Worm (Caenorhabditis elegans) whole organism, L2 larva: ENCODE results near the gene F09E5.11.

ENCODE experiments used
- C34F6.9 ChIP-seq: fragments of 150-350 bp; optimal IDR thresholded peaks from 2 replicates; lab custom pipeline; 2014; ENCODE audit warnings: missing biosample characterization, missing genetic modification characterization
- F13H6.1 ChIP-seq: sonication (generic microtip); optimal IDR thresholded peaks from 2 replicates; lab custom pipeline; 2016; ENCODE audit warnings: missing genetic modification characterization, missing compliant biosample characterization
- R02D3.7 ChIP-seq: fragments of 150-350 bp; optimal IDR thresholded peaks from 2 replicates; lab custom pipeline; 2014; ENCODE audit warnings: missing biosample characterization, missing genetic modification characterization
- Y55F3AM.14 ChIP-seq: fragments of 200-800 bp; sonication (Bioruptor generic); optimal IDR thresholded peaks from 2 replicates; lab custom pipeline; 2018; ENCODE audit warnings: mild to moderate bottlenecking, missing genetic modification characterization, missing compliant biosample characterization
- ZK546.5 ChIP-seq: sonication (generic microtip); optimal IDR thresholded peaks from 2 replicates; lab custom pipeline; 2017; ENCODE audit warnings: missing biosample characterization, missing genetic modification characterization
- alr-1 ChIP-seq: fragments of 150-350 bp; optimal IDR thresholded peaks from 2 replicates; lab custom pipeline; 2014; ENCODE audit warnings: missing biosample characterization, missing genetic modification characterization
- ama-1 ChIP-seq: fragments of 150-350 bp; optimal IDR thresholded peaks from 2 replicates; lab custom pipeline; 2018; ENCODE audit warnings: inconsistent platforms
- blmp-1 ChIP-seq: sonication (generic microtip); optimal IDR thresholded peaks from 2 replicates; lab custom pipeline; 2017; ENCODE audit warnings: missing genetic modification characterization, mild to moderate bottlenecking, missing compliant biosample characterization, antibody characterized with exemption, moderate library complexity; ENCODE audit not compliant: insufficient read depth
- ceh-16 ChIP-seq: fragments of 150-350 bp; optimal IDR thresholded peaks from 2 replicates; lab custom pipeline; 2014; ENCODE audit warnings: missing biosample characterization, missing genetic modification characterization
- ceh-82 ChIP-seq: fragments of 150-350 bp; optimal IDR thresholded peaks from 2 replicates; lab custom pipeline; 2014; ENCODE audit warnings: missing biosample characterization, missing genetic modification characterization
- crh-2 ChIP-seq: sonication (generic microtip); optimal IDR thresholded peaks from 2 replicates; lab custom pipeline; 2017; ENCODE audit warnings: missing biosample characterization, missing genetic modification characterization
- dmd-4 ChIP-seq: sonication (generic microtip); optimal IDR thresholded peaks from 2 replicates; lab custom pipeline; 2017; ENCODE audit warnings: missing biosample characterization, missing genetic modification characterization
- egl-27 ChIP-seq: sonication (generic microtip); optimal IDR thresholded peaks from 3 replicates; lab custom pipeline; 2017; ENCODE audit warnings: missing biosample characterization, missing genetic modification reagents, missing genetic modification characterization
- elt-1 ChIP-seq: fragments of 150-350 bp; optimal IDR thresholded peaks from 2 replicates; lab custom pipeline; 2014; ENCODE audit warnings: missing biosample characterization, missing genetic modification characterization
- elt-3 ChIP-seq: sonication (generic microtip); optimal IDR thresholded peaks from 2 replicates; lab custom pipeline; 2017; ENCODE audit warnings: missing biosample characterization, missing genetic modification characterization
- fos-1 ChIP-seq: fragments of 150-350 bp; optimal IDR thresholded peaks from 2 replicates; lab custom pipeline; 2014; ENCODE audit warnings: missing biosample characterization, missing genetic modification characterization
- gmeb-1 ChIP-seq: fragments of 150-350 bp; optimal IDR thresholded peaks from 2 replicates; lab custom pipeline; 2014; ENCODE audit warnings: missing biosample characterization, missing genetic modification characterization
- lin-11 ChIP-seq: fragments of 150-350 bp; sonication (generic microtip); optimal IDR thresholded peaks from 2 replicates; lab custom pipeline; 2014; ENCODE audit warnings: missing biosample characterization, missing genetic modification characterization, inconsistent platforms, mixed read lengths
- lin-13 ChIP-seq: fragments of 150-350 bp; optimal IDR thresholded peaks from 2 replicates; lab custom pipeline; 2014; ENCODE audit warnings: missing biosample characterization, missing genetic modification reagents, missing genetic modification characterization
- lsy-2 ChIP-seq, 2 experiments: fragments of 150-350 bp in 1 of 2; sonication (generic microtip) in 1 of 2; optimal IDR thresholded peaks; 2 replicates each; lab custom pipeline; 2014 to 2017; ENCODE audit warnings: missing biosample characterization in 2 of 2, missing genetic modification characterization in 2 of 2
- mab-5 ChIP-seq: fragments of 150-350 bp; optimal IDR thresholded peaks from 2 replicates; lab custom pipeline; 2014; ENCODE audit warnings: missing biosample characterization, missing genetic modification characterization
- mbf-1 ChIP-seq: sonication (generic microtip); optimal IDR thresholded peaks from 2 replicates; lab custom pipeline; 2017; ENCODE audit warnings: missing biosample characterization, missing genetic modification characterization
- mdl-1 ChIP-seq, 2 experiments: fragments of 150-350 bp in 1 of 2; sonication (generic microtip) in 1 of 2; optimal IDR thresholded peaks; 2 replicates each; lab custom pipeline; 2017; ENCODE audit warnings: missing biosample characterization in 2 of 2, missing genetic modification characterization in 2 of 2
- nhr-10 ChIP-seq: sonication (generic microtip); optimal IDR thresholded peaks from 2 replicates; lab custom pipeline; 2017; ENCODE audit warnings: missing biosample characterization, missing genetic modification characterization
- nhr-11 ChIP-seq: fragments of 150-350 bp; optimal IDR thresholded peaks from 2 replicates; lab custom pipeline; 2014; ENCODE audit warnings: missing biosample characterization, missing genetic modification characterization
- nhr-12 ChIP-seq: fragments of 150-350 bp; optimal IDR thresholded peaks from 2 replicates; lab custom pipeline; 2014; ENCODE audit warnings: missing biosample characterization, missing genetic modification characterization
- nhr-129 ChIP-seq: fragments of 150-350 bp; optimal IDR thresholded peaks from 2 replicates; lab custom pipeline; 2014; ENCODE audit warnings: missing biosample characterization, missing genetic modification characterization
- nhr-21 ChIP-seq: fragments of 150-350 bp; optimal IDR thresholded peaks from 2 replicates; lab custom pipeline; 2014; ENCODE audit warnings: missing biosample characterization, missing genetic modification characterization
- nhr-237 ChIP-seq: fragments of 150-350 bp; optimal IDR thresholded peaks from 2 replicates; lab custom pipeline; 2014; ENCODE audit warnings: missing biosample characterization, missing genetic modification characterization
- nhr-25 ChIP-seq: fragments of 150-350 bp; sonication (generic microtip); optimal IDR thresholded peaks from 3 replicates; lab custom pipeline; 2014; ENCODE audit warnings: missing biosample characterization, missing genetic modification characterization
- nhr-6 ChIP-seq: fragments of 150-350 bp; optimal IDR thresholded peaks from 2 replicates; lab custom pipeline; 2014; ENCODE audit warnings: missing biosample characterization, missing genetic modification characterization
- nhr-77 ChIP-seq: fragments of 150-350 bp; optimal IDR thresholded peaks from 2 replicates; lab custom pipeline; 2014; ENCODE audit warnings: missing biosample characterization, missing genetic modification characterization
- peb-1 ChIP-seq: fragments of 150-350 bp; optimal IDR thresholded peaks from 2 replicates; lab custom pipeline; 2014; ENCODE audit warnings: missing biosample characterization, missing genetic modification characterization
- sem-4 ChIP-seq: fragments of 150-350 bp; optimal IDR thresholded peaks from 2 replicates; lab custom pipeline; 2014; ENCODE audit warnings: missing biosample characterization, missing genetic modification reagents, missing genetic modification characterization
- skn-1 ChIP-seq: sonication (generic microtip); optimal IDR thresholded peaks from 2 replicates; lab custom pipeline; 2017; ENCODE audit warnings: missing biosample characterization, missing genetic modification characterization
- sma-3 ChIP-seq: sonication (generic microtip); optimal IDR thresholded peaks from 2 replicates; lab custom pipeline; 2016; ENCODE audit warnings: missing genetic modification reagents, missing genetic modification characterization, missing compliant biosample characterization
- sma-9 ChIP-seq, 2 experiments: fragments of 150-350 bp in 1 of 2; sonication (generic microtip) in 1 of 2; optimal IDR thresholded peaks; 2 replicates each; lab custom pipeline; 2014 to 2016; ENCODE audit warnings: missing genetic modification characterization in 2 of 2, mild to moderate bottlenecking in 1 of 2, missing biosample characterization in 1 of 2, missing compliant biosample characterization in 1 of 2, missing genetic modification reagents in 1 of 2, moderate library complexity in 1 of 2
- snpc-4 ChIP-seq: fragments of 150-350 bp; optimal IDR thresholded peaks from 2 replicates; lab custom pipeline; 2014; ENCODE audit warnings: missing biosample characterization, missing genetic modification characterization
- unc-39 ChIP-seq: fragments of 150-350 bp; optimal IDR thresholded peaks from 2 replicates; lab custom pipeline; 2014; ENCODE audit warnings: missing biosample characterization, missing genetic modification characterization
- unc-55 ChIP-seq: fragments of 150-350 bp; sonication (generic microtip); optimal IDR thresholded peaks from 3 replicates; lab custom pipeline; 2014; ENCODE audit warnings: missing biosample characterization, missing genetic modification reagents, missing genetic modification characterization
- unc-62 ChIP-seq: fragments of 150-350 bp; optimal IDR thresholded peaks from 2 replicates; lab custom pipeline; 2014; ENCODE audit warnings: missing biosample characterization, missing genetic modification reagents, missing genetic modification characterization
- zag-1 ChIP-seq: fragments of 150-350 bp; optimal IDR thresholded peaks from 2 replicates; lab custom pipeline; 2014; ENCODE audit warnings: missing biosample characterization, missing genetic modification characterization
- ztf-1 ChIP-seq: fragments of 200-800 bp; sonication (Bioruptor generic); conservative IDR thresholded peaks from 2 replicates; pipeline ENCODE4 v1.3.6; 2022; ENCODE audit warnings: missing genetic modification characterization, missing compliant biosample characterization
- ztf-11 ChIP-seq: sonication (generic microtip); optimal IDR thresholded peaks from 2 replicates; lab custom pipeline; 2017; ENCODE audit warnings: missing biosample characterization, missing genetic modification characterization
- ztf-4 ChIP-seq: fragments of 150-350 bp; optimal IDR thresholded peaks from 2 replicates; lab custom pipeline; 2014; ENCODE audit warnings: missing biosample characterization, missing genetic modification characterization

Gene F09E5.11

ce11 chrII:5358137-5358745, at the start of gene F09E5.11, which contains the start of gene bmy-1:
Gene F09E5.11 (minus strand): TSS chrII:5358187.
Gene bmy-1 (plus strand): TSS chrII:5358695.
- peak; percentile 63 for TF ChIP-seq ztf-4
- TF ChIP-seq nhr-21: peak; percentile 64
- TF ChIP-seq lin-11 (tag; lab: Kevin White, UChicago): peak; percentile 89
- TF ChIP-seq Y55F3AM.14 (GFP tag; lab: Kevin White, UChicago): peak; percentile 61
- TF ChIP-seq mdl-1 (tag; optimal IDR thresholded peaks at IDR 0.05; lab: Kevin White, UChicago): peak in 1 of 2 experiments; percentile 51
- peak; percentile 84 for TF ChIP-seq C34F6.9 (tag; lab: Kevin White, UChicago)
- TF ChIP-seq unc-62 (GFP tag; lab: Kevin White, UChicago): no peak
- TF ChIP-seq nhr-77 (tag; lab: Kevin White, UChicago): no peak
- TF ChIP-seq skn-1 (tag; lab: Kevin White, UChicago): peak; percentile 41
- peak; percentile 81 for TF ChIP-seq crh-2 (tag; lab: Kevin White, UChicago)
- no peak for TF ChIP-seq nhr-12
- TF ChIP-seq lsy-2 (tag; optimal IDR thresholded peaks at IDR 0.05; lab: Kevin White, UChicago): peak; percentile 59 to 85
- TF ChIP-seq zag-1 (tag; lab: Kevin White, UChicago): peak; percentile 72
- peak; percentile 56 for TF ChIP-seq fos-1 (tag; lab: Kevin White, UChicago)
- TF ChIP-seq lin-13 (GFP tag; lab: Kevin White, UChicago): peak; percentile 86
- TF ChIP-seq ZK546.5 (tag; lab: Kevin White, UChicago): peak; percentile 29
- TF ChIP-seq peb-1 (tag; lab: Kevin White, UChicago): no peak
- TF ChIP-seq dmd-4: no peak
- no peak for TF ChIP-seq elt-1 (tag; lab: Kevin White, UChicago)
- no peak for TF ChIP-seq ztf-11 (tag; lab: Kevin White, UChicago)
- TF ChIP-seq unc-55: peak; percentile 94
- TF ChIP-seq mbf-1 (tag; lab: Kevin White, UChicago): no peak
- peak; percentile 56 for TF ChIP-seq mab-5
- peak; percentile 76 for TF ChIP-seq sem-4 (tag; lab: Kevin White, UChicago)
- TF ChIP-seq sma-3 (GFP tag; lab: Kevin White, UChicago): peak; percentile 83
- TF ChIP-seq nhr-6 (tag; lab: Kevin White, UChicago): no peak
- peak; percentile 52 for TF ChIP-seq nhr-237 (tag; lab: Kevin White, UChicago)
- TF ChIP-seq unc-39 (tag; lab: Kevin White, UChicago): no peak
- no peak for TF ChIP-seq elt-3
- TF ChIP-seq snpc-4 (tag; lab: Kevin White, UChicago): peak; percentile 54
- no peak for TF ChIP-seq alr-1 (tag; lab: Kevin White, UChicago)
- TF ChIP-seq nhr-129: peak; percentile 80
- TF ChIP-seq sma-9 (GFP tag; optimal IDR thresholded peaks at IDR 0.05; lab: Kevin White, UChicago): peak; percentile 79
- TF ChIP-seq sma-9 (tag; optimal IDR thresholded peaks at IDR 0.05; lab: Kevin White, UChicago): no peak
- no peak for TF ChIP-seq ama-1 (lab: Kevin White, UChicago)
- TF ChIP-seq nhr-11 (tag; lab: Kevin White, UChicago): no peak
- peak; percentile 53 for TF ChIP-seq nhr-25 (tag; lab: Kevin White, UChicago)
- no peak for TF ChIP-seq egl-27 (tag; lab: Kevin White, UChicago)
- no peak for TF ChIP-seq ztf-1 (GFP tag; lab: Robert Waterston, UW)
- peak; percentile 83 for TF ChIP-seq gmeb-1 (tag; lab: Kevin White, UChicago)
- TF ChIP-seq F13H6.1 (tag; lab: Kevin White, UChicago): peak; percentile 83
- no peak for TF ChIP-seq nhr-10
- TF ChIP-seq ceh-82: peak; percentile 43
- peak; percentile 10 for TF ChIP-seq blmp-1 (tag; lab: Kevin White, UChicago)
- peak; percentile 19 for TF ChIP-seq ceh-16 (tag; lab: Kevin White, UChicago)
- TF ChIP-seq R02D3.7 (tag; lab: Kevin White, UChicago): peak; percentile 87
